Worm (Caenorhabditis elegans) whole organism, L4 larva: ENCODE results near the gene C25H3.1.

Source experiments
- F44E2.7 ChIP-seq: fragments of 200-800 bp; sonication (Bioruptor generic); IDR thresholded peaks from 2 replicates; pipeline ENCODE4 v2.1.2; 2022; ENCODE audit warnings: missing genetic modification characterization, missing compliant biosample characterization
- T20F7.1 ChIP-seq: fragments of 200-800 bp; sonication (Bioruptor generic); optimal IDR thresholded peaks from 2 replicates; lab custom pipeline; 2018; ENCODE audit warnings: mild to moderate bottlenecking, missing genetic modification characterization, missing compliant biosample characterization
- Y48G9A.11 ChIP-seq: fragments of 200-800 bp; sonication (Bioruptor generic); IDR thresholded peaks from 2 replicates; pipeline ENCODE4 v1.3.6; 2022; ENCODE audit warnings: missing genetic modification reagents, missing genetic modification characterization, missing compliant biosample characterization
- Y5F2A.4 ChIP-seq: fragments of 200-800 bp; sonication (Bioruptor generic); optimal IDR thresholded peaks from 2 replicates; lab custom pipeline; 2018; ENCODE audit warnings: mild to moderate bottlenecking, missing genetic modification characterization, missing compliant biosample characterization
- Y75B8A.6 ChIP-seq: fragments of 200-800 bp; sonication (Bioruptor generic); IDR thresholded peaks from 2 replicates; pipeline ENCODE4 v1.3.6; 2022; ENCODE audit warnings: missing genetic modification reagents, missing genetic modification characterization, missing compliant biosample characterization
- aha-1 ChIP-seq: fragments of 150-350 bp; peaks from one replicate; lab custom pipeline; 2014; ENCODE audit warnings: missing biosample characterization, missing genetic modification characterization
- ama-1 ChIP-seq: fragments of 150-350 bp; optimal IDR thresholded peaks from 2 replicates; lab custom pipeline; 2014; ENCODE audit warnings: inconsistent platforms, mixed read lengths
- arid-1 ChIP-seq: fragments of 200-800 bp; sonication (Bioruptor generic); conservative IDR thresholded peaks from 2 replicates; pipeline ENCODE4 v1.3.6; 2022; ENCODE audit warnings: missing genetic modification reagents, missing genetic modification characterization, missing compliant biosample characterization
- ceh-32 ChIP-seq: sonication (generic microtip); optimal IDR thresholded peaks from 2 replicates; lab custom pipeline; 2016; ENCODE audit warnings: mild to moderate bottlenecking, missing genetic modification characterization, missing compliant biosample characterization; ENCODE audit not compliant: poor library complexity
- cey-2 ChIP-seq: sonication (generic microtip); optimal IDR thresholded peaks from 3 replicates; lab custom pipeline; 2017; ENCODE audit warnings: missing genetic modification characterization, mild to moderate bottlenecking, missing compliant biosample characterization, antibody characterized with exemption, borderline replicate concordance; ENCODE audit not compliant: insufficient read depth
- daf-12 ChIP-seq: fragments of 150-350 bp; optimal IDR thresholded peaks from 2 replicates; lab custom pipeline; 2014; ENCODE audit warnings: missing biosample characterization, missing genetic modification reagents, missing genetic modification characterization
- daf-8 ChIP-seq: fragments of 200-800 bp; sonication (Bioruptor generic); IDR thresholded peaks from 2 replicates; pipeline ENCODE4 v1.3.6; 2022; ENCODE audit warnings: missing genetic modification characterization, missing compliant biosample characterization
- dmd-6 ChIP-seq: fragments of 200-800 bp; sonication (Bioruptor generic); IDR thresholded peaks from 2 replicates; pipeline ENCODE4 v1.3.6; 2022; ENCODE audit warnings: missing genetic modification reagents, missing genetic modification characterization, missing compliant biosample characterization
- dmd-9 ChIP-seq: fragments of 200-800 bp; sonication (Bioruptor generic); IDR thresholded peaks from 2 replicates; pipeline ENCODE4 v1.3.6; 2022; ENCODE audit warnings: missing genetic modification reagents, missing genetic modification characterization, missing compliant biosample characterization
- dpl-1 ChIP-seq: fragments of 150-350 bp; optimal IDR thresholded peaks from 2 replicates; lab custom pipeline; 2014; ENCODE audit warnings: missing biosample characterization, missing genetic modification reagents, missing genetic modification characterization
- dve-1 ChIP-seq: sonication (generic microtip); optimal IDR thresholded peaks from 2 replicates; lab custom pipeline; 2017; ENCODE audit warnings: antibody characterized with exemption, mild to moderate bottlenecking, missing genetic modification characterization, missing compliant biosample characterization; ENCODE audit not compliant: insufficient read depth
- fkh-10 ChIP-seq: fragments of 150-350 bp; optimal IDR thresholded peaks from 2 replicates; lab custom pipeline; 2014; ENCODE audit warnings: missing biosample characterization, missing genetic modification reagents, missing genetic modification characterization
- hif-1 ChIP-seq, 2 experiments: sonication (generic microtip); optimal IDR thresholded peaks; 2 replicates each; lab custom pipeline; 2016 to 2017; ENCODE audit warnings: missing compliant biosample characterization in 2 of 2, missing genetic modification characterization in 2 of 2, missing genetic modification reagents in 2 of 2, missing genotype in 2 of 2, mild to moderate bottlenecking in 1 of 2
- hlh-11 ChIP-seq: fragments of 200-800 bp; sonication (Bioruptor generic); optimal IDR thresholded peaks from 2 replicates; lab custom pipeline; 2018; ENCODE audit warnings: mild to moderate bottlenecking, missing genetic modification characterization, missing compliant biosample characterization
- lin-29 ChIP-seq: fragments of 200-800 bp; sonication (Bioruptor generic); IDR thresholded peaks from 2 replicates; pipeline ENCODE4 v1.3.6; 2022; ENCODE audit warnings: missing genetic modification reagents, missing genetic modification characterization, missing compliant biosample characterization
- lin-38 ChIP-seq: fragments of 200-800 bp; sonication (Bioruptor generic); IDR thresholded peaks from 2 replicates; pipeline ENCODE4 v1.3.6; 2022; ENCODE audit warnings: missing genetic modification reagents, missing genetic modification characterization, missing compliant biosample characterization
- lsy-2 ChIP-seq, 2 experiments: fragments of 150-350 bp in 1 of 2; sonication (generic microtip) in 1 of 2; optimal IDR thresholded peaks; 2 replicates each; lab custom pipeline; 2014 to 2017; ENCODE audit warnings: missing biosample characterization in 2 of 2, missing genetic modification characterization in 2 of 2
- madf-5 ChIP-seq, 2 experiments: fragments of 200-800 bp; sonication (Bioruptor generic); IDR thresholded peaks; 2 replicates each; pipeline ENCODE4 v1.3.6; 2022; ENCODE audit warnings: missing compliant biosample characterization in 2 of 2, missing genetic modification characterization in 2 of 2
- mdl-1 ChIP-seq, 2 experiments: fragments of 150-350 bp in 1 of 2; sonication (generic microtip) in 1 of 2; optimal IDR thresholded peaks; 2 replicates each; lab custom pipeline; 2014 to 2017; ENCODE audit warnings: missing biosample characterization in 2 of 2, missing genetic modification characterization in 2 of 2
- mdt-29 ChIP-seq: fragments of 200-800 bp; sonication (Bioruptor generic); IDR thresholded peaks from 2 replicates; pipeline ENCODE4 v1.3.6; 2022; ENCODE audit warnings: missing genetic modification reagents, missing genetic modification characterization, missing compliant biosample characterization
- nhr-102 ChIP-seq: sonication (generic microtip); optimal IDR thresholded peaks from 2 replicates; lab custom pipeline; 2016; ENCODE audit warnings: mild to moderate bottlenecking, missing genetic modification characterization, moderate library complexity, missing compliant biosample characterization
- nhr-11 ChIP-seq: fragments of 150-350 bp; optimal IDR thresholded peaks from 2 replicates; lab custom pipeline; 2014; ENCODE audit warnings: missing biosample characterization, missing genetic modification characterization
- nhr-25 ChIP-seq: sonication (generic microtip); optimal IDR thresholded peaks from 2 replicates; lab custom pipeline; 2017; ENCODE audit warnings: missing genetic modification characterization, mild to moderate bottlenecking, missing compliant biosample characterization, antibody characterized with exemption, moderate library complexity, borderline replicate concordance; ENCODE audit not compliant: insufficient read depth
- nhr-76 ChIP-seq: fragments of 150-350 bp; optimal IDR thresholded peaks from 2 replicates; lab custom pipeline; 2014; ENCODE audit warnings: missing biosample characterization, missing genetic modification characterization
- nhr-77 ChIP-seq: fragments of 150-350 bp; optimal IDR thresholded peaks from 2 replicates; lab custom pipeline; 2014; ENCODE audit warnings: missing biosample characterization, missing genetic modification characterization
- php-3 ChIP-seq: fragments of 200-800 bp; sonication (Bioruptor generic); IDR thresholded peaks from 2 replicates; pipeline ENCODE4 v1.3.6; 2022; ENCODE audit warnings: missing genetic modification reagents, missing genetic modification characterization, missing compliant biosample characterization
- rbr-2 ChIP-seq: sonication (generic microtip); optimal IDR thresholded peaks from 2 replicates; lab custom pipeline; 2016; ENCODE audit warnings: missing genotype, missing genetic modification characterization, missing compliant biosample characterization
- saeg-2 ChIP-seq: fragments of 200-800 bp; sonication (Bioruptor generic); IDR thresholded peaks from 2 replicates; pipeline ENCODE4 v1.3.6; 2022; ENCODE audit warnings: missing genetic modification reagents, missing genetic modification characterization, missing compliant biosample characterization
- skn-1 ChIP-seq: fragments of 150-350 bp; optimal IDR thresholded peaks from 2 replicates; lab custom pipeline; 2014; ENCODE audit warnings: missing biosample characterization, missing genetic modification characterization
- snpc-4 ChIP-seq: fragments of 150-350 bp; optimal IDR thresholded peaks from 2 replicates; lab custom pipeline; 2014; ENCODE audit warnings: missing biosample characterization, missing genetic modification characterization
- spr-3 ChIP-seq: fragments of 200-800 bp; sonication (Bioruptor generic); optimal IDR thresholded peaks from 2 replicates; lab custom pipeline; 2018; ENCODE audit warnings: mild to moderate bottlenecking, missing genetic modification characterization, missing compliant biosample characterization
- tag-97 ChIP-seq: fragments of 200-800 bp; sonication (Bioruptor generic); IDR thresholded peaks from 2 replicates; pipeline ENCODE4 v1.3.6; 2022; ENCODE audit warnings: missing genetic modification characterization, missing compliant biosample characterization
- tra-1 ChIP-seq: fragments of 200-800 bp; sonication (Bioruptor generic); IDR thresholded peaks from 2 replicates; pipeline ENCODE4 v1.3.6; 2022; ENCODE audit warnings: missing genetic modification reagents, missing genetic modification characterization, missing compliant biosample characterization
- unc-130 ChIP-seq: sonication (generic microtip); optimal IDR thresholded peaks from 2 replicates; lab custom pipeline; 2016; ENCODE audit warnings: missing genetic modification reagents, missing genetic modification characterization, missing compliant biosample characterization
- unc-39 ChIP-seq: sonication (generic microtip); optimal IDR thresholded peaks from 2 replicates; lab custom pipeline; 2017; ENCODE audit warnings: missing biosample characterization, missing genetic modification characterization
- vab-7 ChIP-seq: fragments of 200-800 bp; sonication (Bioruptor generic); IDR thresholded peaks from 2 replicates; pipeline ENCODE4 v1.3.6; 2022; ENCODE audit warnings: missing genetic modification reagents, missing genetic modification characterization, missing compliant biosample characterization
- zfp-2 ChIP-seq: sonication (generic microtip); optimal IDR thresholded peaks from 2 replicates; lab custom pipeline; 2016; ENCODE audit warnings: mild to moderate bottlenecking, missing genetic modification characterization, missing compliant biosample characterization
- zip-11 ChIP-seq: fragments of 200-800 bp; sonication (Bioruptor generic); IDR thresholded peaks from 2 replicates; pipeline ENCODE4 v1.3.6; 2022; ENCODE audit warnings: missing genetic modification characterization, missing compliant biosample characterization
- zip-2 ChIP-seq: fragments of 150-350 bp; optimal IDR thresholded peaks from 2 replicates; lab custom pipeline; 2014; ENCODE audit warnings: missing biosample characterization, missing genetic modification characterization
- ztf-11 ChIP-seq: fragments of 150-350 bp; optimal IDR thresholded peaks from 2 replicates; lab custom pipeline; 2014; ENCODE audit warnings: missing biosample characterization, missing genetic modification characterization

The C25H3.1 gene

ce11 chrII:5660736-5661734 is 37.8 kb upstream of the C25H3.1 start, which contains the start of the genes ift-43 and mdt-26 (continued):
- no peak for TF ChIP-seq dmd-9 (GFP tag; lab: Robert Waterston, UW)
- peak; percentile 49; the same call in 1 of the 2 replicates for TF ChIP-seq lin-29 (GFP tag; lab: Robert Waterston, UW)
- peak; percentile 55 for TF ChIP-seq ceh-32 (tag; lab: Kevin White, UChicago)
- no peak for TF ChIP-seq T20F7.1 (GFP tag; lab: Kevin White, UChicago)
- TF ChIP-seq skn-1, result no peak
- 0 out of 4 replicates have a peak, but pooled peaks of 1 of the 2 experiments have one; percentile 30 for TF ChIP-seq madf-5 (GFP tag; IDR thresholded peaks at IDR 0.05; lab: Robert Waterston, UW)
- no peak for TF ChIP-seq unc-39 (tag; lab: Kevin White, UChicago)
- no peak for TF ChIP-seq cey-2
- TF ChIP-seq zfp-2 (tag; lab: Kevin White, UChicago), result no peak

- TF ChIP-seq nhr-25 (tag; lab: Kevin White, UChicago) (peak; percentile 2), nhr-77 (tag; lab: Kevin White, UChicago) (peak; percentile 79), saeg-2 (peak; percentile 95), hif-1 (tag; optimal IDR thresholded peaks at IDR 0.05; lab: Kevin White, UChicago) (peak; percentile 31 to 94), lsy-2 (tag; optimal IDR thresholded peaks at IDR 0.05; lab: Kevin White, UChicago) (peak; percentile 86 to 89), ama-1 (lab: Kevin White, UChicago) (peak; percentile 100), daf-12 (tag; lab: Kevin White, UChicago) (no peak), ztf-11 (peak; percentile 29), arid-1 (GFP tag; lab: Robert Waterston, UW) (peak; percentile 97), F44E2.7 (GFP tag; lab: Robert Waterston, UW) (peak; percentile 94), rbr-2 (tag; lab: Kevin White, UChicago) (peak; percentile 96), unc-130 (GFP tag; lab: Kevin White, UChicago) (peak; percentile 76), vab-7 (peak; percentile 97), aha-1 (tag; lab: Kevin White, UChicago) (peak; percentile 99), nhr-102 (tag; lab: Kevin White, UChicago) (peak; percentile 70), Y75B8A.6 (GFP tag; lab: Robert Waterston, UW) (peak; percentile 98), hlh-11 (tag; lab: Kevin White, UChicago) (peak; percentile 87), ceh-32 (tag; lab: Kevin White, UChicago) (peak; percentile 59), dpl-1 (GFP tag; lab: Kevin White, UChicago) (peak; percentile 37), daf-8 (peak; percentile 83; the same call in 1 of the 2 replicates), nhr-76 (no peak), lin-38 (GFP tag; lab: Robert Waterston, UW) (peak; percentile 89), fkh-10 (peak; percentile 85), zfp-2 (tag; lab: Kevin White, UChicago) (peak; percentile 57), spr-3 (GFP tag; lab: Kevin White, UChicago) (peak; percentile 94), mdl-1 (tag; optimal IDR thresholded peaks at IDR 0.05; lab: Kevin White, UChicago) (peak; percentile 85 to 87), madf-5 (GFP tag; IDR thresholded peaks at IDR 0.05; lab: Robert Waterston, UW) (peak; percentile 95 to 98), unc-39 (tag; lab: Kevin White, UChicago) (no peak), nhr-11 (tag; lab: Kevin White, UChicago) (peak; percentile 81), tag-97 (peak; percentile 90), zip-11 (GFP tag; lab: Robert Waterston, UW) (peak; percentile 67; the same call in 1 of the 2 replicates), Y48G9A.11 (GFP tag; lab: Robert Waterston, UW) (peak; percentile 95), php-3 (GFP tag; lab: Robert Waterston, UW) (peak; percentile 90), tra-1 (GFP tag; lab: Robert Waterston, UW) (peak; percentile 97), Y5F2A.4 (GFP tag; lab: Kevin White, UChicago) (peak; percentile 81), dmd-6 (GFP tag; lab: Robert Waterston, UW) (peak; percentile 90), mdt-29 (peak; percentile 94), zip-2 (no peak), dve-1 (peak; percentile 80), T20F7.1 (GFP tag; lab: Kevin White, UChicago) (peak; percentile 82), cey-2 (no peak), snpc-4 (tag; lab: Kevin White, UChicago) (no peak)
These were observed 37.1 kb upstream of the C25H3.1 start for ce11 chrII:5661735-5662177.
